Fruit fly (Drosophila melanogaster) whole organism, embryonic: ENCODE data around the gene CG31100.

Source experiments
- Ada2b ChIP-seq: fragments of 200-800 bp; sonication (Bioruptor generic); IDR thresholded peaks from 2 replicates; pipeline ENCODE4 v1.3.6; 2022; ENCODE audit warnings: missing biosample characterization, missing genetic modification characterization
- Antp ChIP-seq: fragments of 200-800 bp; sonication (Bioruptor generic); optimal IDR thresholded peaks from 3 replicates; lab custom pipeline; 2016; ENCODE audit warnings: missing biosample characterization, missing genetic modification characterization
- CG10147 ChIP-seq: fragments of 200-800 bp; sonication (Bioruptor generic); optimal IDR thresholded peaks from 2 replicates; lab custom pipeline; 2019; ENCODE audit warnings: missing biosample characterization, mild to moderate bottlenecking, missing genetic modification characterization, moderate library complexity
- CG10209 ChIP-seq: fragments of 200-800 bp; sonication (Bioruptor generic); optimal IDR thresholded peaks from 3 replicates; lab custom pipeline; 2017; ENCODE audit warnings: missing biosample characterization, mild to moderate bottlenecking, missing genetic modification characterization, missing genetic modification reagents
- CG10462 ChIP-seq: fragments of 200-800 bp; sonication (Bioruptor generic); optimal IDR thresholded peaks from 2 replicates; lab custom pipeline; 2016; ENCODE audit warnings: missing biosample characterization, missing genetic modification characterization
- CG10543 ChIP-seq: fragments of 200-800 bp; sonication (Bioruptor generic); optimal IDR thresholded peaks from 3 replicates; lab custom pipeline; 2017; ENCODE audit warnings: missing biosample characterization, mild to moderate bottlenecking, missing genetic modification characterization, moderate library complexity
- CG12219 ChIP-seq: fragments of 200-800 bp; sonication (Bioruptor generic); optimal IDR thresholded peaks from 3 replicates; lab custom pipeline; 2018; ENCODE audit warnings: missing biosample characterization, mild to moderate bottlenecking, missing genetic modification characterization
- CG14710 ChIP-seq: fragments of 200-800 bp; sonication (Bioruptor generic); optimal IDR thresholded peaks from 3 replicates; lab custom pipeline; 2019; ENCODE audit warnings: missing biosample characterization, mild to moderate bottlenecking, missing genetic modification characterization, moderate library complexity
- CG15011 ChIP-seq: fragments of 200-800 bp; sonication (Bioruptor generic); optimal IDR thresholded peaks from 3 replicates; lab custom pipeline; 2018; ENCODE audit warnings: missing biosample characterization, mild to moderate bottlenecking, missing genetic modification characterization
- CG1603 ChIP-seq: fragments of 200-800 bp; sonication (Bioruptor generic); optimal IDR thresholded peaks from 2 replicates; lab custom pipeline; 2019; ENCODE audit warnings: missing biosample characterization, mild to moderate bottlenecking, missing genetic modification characterization, moderate library complexity
- CG4617 ChIP-seq: fragments of 200-800 bp; sonication (Bioruptor generic); optimal IDR thresholded peaks from 3 replicates; lab custom pipeline; 2016; ENCODE audit warnings: missing biosample characterization, missing genetic modification characterization, borderline replicate concordance
- CG4854 ChIP-seq: fragments of 200-800 bp; sonication (Bioruptor generic); optimal IDR thresholded peaks from 2 replicates; lab custom pipeline; 2016; ENCODE audit warnings: missing biosample characterization, missing genetic modification characterization, inconsistent platforms
- CG5953 ChIP-seq: fragments of 200-800 bp; sonication (Bioruptor generic); IDR thresholded peaks from 2 replicates; pipeline ENCODE4 v1.3.6; 2022; ENCODE audit warnings: missing biosample characterization, missing genetic modification characterization
- CG6813 ChIP-seq: fragments of 200-800 bp; sonication (Bioruptor generic); optimal IDR thresholded peaks from 2 replicates; lab custom pipeline; 2017; ENCODE audit warnings: missing biosample characterization, missing genetic modification characterization, mild to moderate bottlenecking, moderate library complexity, missing genetic modification reagents
- Dip2 ChIP-seq: fragments of 200-800 bp; sonication (Bioruptor generic); IDR thresholded peaks from 2 replicates; pipeline ENCODE4 v1.3.6; 2022; ENCODE audit warnings: missing biosample characterization, missing genetic modification characterization
- E2f2 ChIP-seq: fragments of 200-800 bp; sonication (Bioruptor generic); IDR thresholded peaks from 2 replicates; pipeline ENCODE4 v1.3.6; 2022; ENCODE audit warnings: missing biosample characterization, missing genetic modification characterization
- Fer3 ChIP-seq: fragments of 200-800 bp; sonication (Bioruptor generic); optimal IDR thresholded peaks from 2 replicates; lab custom pipeline; 2018; ENCODE audit warnings: missing biosample characterization, mild to moderate bottlenecking, missing genetic modification characterization, moderate library complexity
- H15 ChIP-seq: fragments of 200-800 bp; sonication (Bioruptor generic); IDR thresholded peaks from 3 replicates; pipeline ENCODE4 v1.3.6; 2022; ENCODE audit warnings: missing biosample characterization, missing genetic modification characterization
- Hr78 ChIP-seq, 2 experiments: fragments of 200-800 bp in 1 of 2; fragments of >200 bp in 1 of 2; sonication (Bioruptor generic) in 1 of 2; optimal IDR thresholded peaks; 2 replicates each; lab custom pipeline; 2017 to 2019; ENCODE audit warnings: missing biosample characterization in 2 of 2, missing genetic modification characterization in 2 of 2, mild to moderate bottlenecking in 1 of 2, moderate library complexity in 1 of 2
- Hsf ChIP-seq: fragments of 200-800 bp; sonication (Bioruptor generic); optimal IDR thresholded peaks from 3 replicates; lab custom pipeline; 2016; ENCODE audit warnings: missing biosample characterization, missing genetic modification characterization
- Myb ChIP-seq: fragments of 200-800 bp; sonication (Bioruptor generic); optimal IDR thresholded peaks from 2 replicates; lab custom pipeline; 2016; ENCODE audit warnings: missing biosample characterization, missing genetic modification characterization
- Rx ChIP-seq: fragments of 200-800 bp; sonication (Bioruptor generic); IDR thresholded peaks from 2 replicates; pipeline ENCODE4 v1.3.6; 2022; ENCODE audit warnings: missing biosample characterization, missing genetic modification characterization
- Side ChIP-seq: fragments of 200-800 bp; sonication (Bioruptor generic); optimal IDR thresholded peaks from 2 replicates; lab custom pipeline; 2016; ENCODE audit warnings: missing biosample characterization, missing genetic modification characterization
- Stat92E ChIP-seq, 3 experiments: fragments of >200 bp in 2 of 3; fragments of 200-800 bp in 1 of 3; sonication (Bioruptor generic) in 1 of 3; optimal IDR thresholded peaks; 2 replicates each; lab custom pipeline; 2017 to 2019; ENCODE audit warnings: missing biosample characterization in 3 of 3, missing genetic modification characterization in 3 of 3, mild to moderate bottlenecking in 1 of 3, moderate library complexity in 1 of 3
- Usf ChIP-seq: fragments of 200-800 bp; sonication (Bioruptor generic); optimal IDR thresholded peaks from 2 replicates; lab custom pipeline; 2017; ENCODE audit warnings: missing genotype, missing biosample characterization, missing genetic modification characterization
- ab ChIP-seq: fragments of 200-800 bp; sonication (Bioruptor generic); optimal IDR thresholded peaks from 2 replicates; lab custom pipeline; 2016; ENCODE audit warnings: missing biosample characterization, missing genetic modification characterization
- abd-A ChIP-seq: fragments of 200-800 bp; sonication (Bioruptor generic); optimal IDR thresholded peaks from 3 replicates; lab custom pipeline; 2019; ENCODE audit warnings: missing biosample characterization, mild to moderate bottlenecking, missing genetic modification characterization, moderate library complexity
- ara ChIP-seq: fragments of 200-800 bp; sonication (Bioruptor generic); IDR thresholded peaks from 2 replicates; pipeline ENCODE4 v1.3.6; 2022; ENCODE audit warnings: missing biosample characterization, missing genetic modification characterization
- bbx ChIP-seq: fragments of 200-800 bp; sonication (Bioruptor generic); IDR thresholded peaks from 2 replicates; pipeline ENCODE4 v1.3.6; 2022; ENCODE audit warnings: missing biosample characterization, missing genetic modification characterization; ENCODE audit not compliant: partially characterized antibody
- bowl ChIP-seq: fragments of 200-800 bp; sonication (Bioruptor generic); IDR thresholded peaks from 2 replicates; pipeline ENCODE4 v1.3.6; 2022; ENCODE audit warnings: missing biosample characterization, missing genetic modification characterization
- cg ChIP-seq: fragments of 200-800 bp; sonication (Bioruptor generic); optimal IDR thresholded peaks from 3 replicates; lab custom pipeline; 2019; ENCODE audit warnings: missing biosample characterization, mild to moderate bottlenecking, missing genetic modification characterization, moderate library complexity
- crp ChIP-seq, 2 experiments: fragments of 200-800 bp; sonication (Bioruptor generic); optimal IDR thresholded peaks; 2 replicates in 1 of 2; 3 replicates in 1 of 2; lab custom pipeline; 2017; ENCODE audit warnings: missing biosample characterization in 2 of 2, missing genetic modification characterization in 2 of 2, mild to moderate bottlenecking in 1 of 2, moderate library complexity in 1 of 2
- ems ChIP-seq: fragments of 200-800 bp; sonication (Bioruptor generic); optimal IDR thresholded peaks from 3 replicates; lab custom pipeline; 2016; ENCODE audit warnings: missing biosample characterization, missing genetic modification characterization
- eyg ChIP-seq: fragments of 200-800 bp; sonication (Bioruptor generic); optimal IDR thresholded peaks from 3 replicates; lab custom pipeline; 2016; ENCODE audit warnings: missing biosample characterization, missing genetic modification characterization
- gcm2 ChIP-seq: fragments of 200-800 bp; sonication (Bioruptor generic); optimal IDR thresholded peaks from 2 replicates; lab custom pipeline; 2016; ENCODE audit warnings: missing biosample characterization, missing genetic modification characterization
- gfzf ChIP-seq: fragments of 200-800 bp; sonication (Bioruptor generic); optimal IDR thresholded peaks from 2 replicates; lab custom pipeline; 2016; ENCODE audit warnings: missing biosample characterization, mild to moderate bottlenecking, missing genetic modification characterization, moderate library complexity
- gt ChIP-seq: fragments of 200-800 bp; sonication (Bioruptor generic); IDR thresholded peaks from 2 replicates; pipeline ENCODE4 v1.3.6; 2022; ENCODE audit warnings: missing biosample characterization, missing genetic modification characterization
- insv ChIP-seq, 2 experiments: fragments of 200-800 bp; sonication (Bioruptor generic); optimal IDR thresholded peaks; 3 replicates each; lab custom pipeline; 2016 to 2018; ENCODE audit warnings: missing biosample characterization in 2 of 2, missing genetic modification characterization in 2 of 2
- mld ChIP-seq: fragments of 200-800 bp; sonication (Bioruptor generic); IDR thresholded peaks from 3 replicates; pipeline ENCODE4 v1.3.6; 2022; ENCODE audit warnings: missing biosample characterization, missing genetic modification characterization; ENCODE audit not compliant: partially characterized antibody
- nau ChIP-seq: fragments of 200-800 bp; sonication (Bioruptor generic); optimal IDR thresholded peaks from 3 replicates; lab custom pipeline; 2017; ENCODE audit warnings: missing biosample characterization, mild to moderate bottlenecking, missing genetic modification characterization, missing genetic modification reagents
- oc ChIP-seq: fragments of 200-800 bp; sonication (Bioruptor generic); optimal IDR thresholded peaks from 2 replicates; lab custom pipeline; 2018; ENCODE audit warnings: missing biosample characterization, mild to moderate bottlenecking, missing genetic modification characterization, moderate library complexity
- pho ChIP-seq: fragments of 200-800 bp; sonication (Bioruptor generic); optimal IDR thresholded peaks from 2 replicates; lab custom pipeline; 2016; ENCODE audit warnings: missing biosample characterization, missing genetic modification characterization
- phol ChIP-seq: fragments of 200-800 bp; sonication (Bioruptor generic); optimal IDR thresholded peaks from 3 replicates; lab custom pipeline; 2018; ENCODE audit warnings: missing biosample characterization, mild to moderate bottlenecking, missing genetic modification characterization, moderate library complexity
- pnt ChIP-seq: fragments of 200-800 bp; sonication (Bioruptor generic); optimal IDR thresholded peaks from 3 replicates; lab custom pipeline; 2016; ENCODE audit warnings: missing biosample characterization, missing genetic modification characterization
- repo ChIP-seq: fragments of 200-800 bp; sonication (Bioruptor generic); optimal IDR thresholded peaks from 2 replicates; lab custom pipeline; 2016; ENCODE audit warnings: missing biosample characterization, missing genetic modification characterization
- rib ChIP-seq: fragments of 200-800 bp; sonication (Bioruptor generic); IDR thresholded peaks from 2 replicates; pipeline ENCODE4 v1.3.6; 2022; ENCODE audit warnings: missing biosample characterization, missing genetic modification characterization
- sim ChIP-seq: fragments of 200-800 bp; sonication (Bioruptor generic); IDR thresholded peaks from 2 replicates; pipeline ENCODE4 v1.3.6; 2022; ENCODE audit warnings: missing biosample characterization, missing genetic modification characterization
- tin ChIP-seq: fragments of 200-800 bp; sonication (Bioruptor generic); optimal IDR thresholded peaks from 3 replicates; lab custom pipeline; 2016; ENCODE audit warnings: missing biosample characterization, missing genetic modification characterization
- wdn ChIP-seq: fragments of 200-800 bp; sonication (Bioruptor generic); IDR thresholded peaks from 2 replicates; pipeline ENCODE4 v1.3.6; 2022; ENCODE audit warnings: missing biosample characterization, missing genetic modification characterization

Gene CG31100

DNA sequence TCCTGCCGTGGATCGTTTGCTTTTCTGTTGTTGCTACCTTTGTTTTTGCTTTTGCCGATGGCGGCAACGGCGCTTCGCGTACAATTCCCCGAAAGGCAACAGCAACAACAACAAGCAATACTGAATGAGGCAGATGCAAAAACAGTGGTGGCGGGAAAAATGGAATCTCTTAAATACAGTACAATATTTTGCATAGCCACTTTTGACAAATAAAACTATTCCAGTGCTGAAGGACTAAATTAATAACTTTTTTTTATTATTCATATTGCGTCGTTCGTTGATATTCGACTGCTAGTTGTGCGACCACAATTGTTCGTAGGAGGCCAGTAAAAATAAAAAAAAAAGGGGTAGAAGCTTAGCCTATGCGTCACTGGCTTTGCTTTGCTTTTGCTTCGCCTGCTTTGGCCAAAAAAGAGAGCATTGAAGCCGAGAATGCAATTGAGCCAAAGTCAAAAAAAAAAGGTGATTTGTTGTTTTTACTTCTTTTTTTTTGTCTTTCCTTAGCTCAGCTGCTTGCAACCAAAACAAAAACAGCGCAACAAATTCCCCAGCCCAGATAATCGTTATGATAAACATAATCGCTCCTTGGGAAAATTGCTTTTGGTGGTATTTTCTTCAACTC lies 28.5 kb upstream of the CG31100 start (continued):
- no peak for TF ChIP-seq gfzf
- TF ChIP-seq CG5953 (GFP tag; lab: Robert Waterston, UW) = peak; percentile 93
- TF ChIP-seq Fer3 (tag; lab: Kevin White, UChicago) = peak; percentile 90
- TF ChIP-seq CG1603 (tag; lab: Kevin White, UChicago) = peak; percentile 83
- TF ChIP-seq sim = no peak
- peak; percentile 85 for TF ChIP-seq gcm2 (GFP tag; lab: Kevin White, UChicago)
- peak; percentile 83 for TF ChIP-seq phol
- TF ChIP-seq ara = peak; percentile 88
- TF ChIP-seq pnt (GFP tag; lab: Kevin White, UChicago) = peak; percentile 80
- TF ChIP-seq CG14710 (tag; lab: Kevin White, UChicago) = peak; percentile 70
- TF ChIP-seq CG10543 (GFP tag; lab: Kevin White, UChicago) = no peak
- TF ChIP-seq Myb (GFP tag; lab: Kevin White, UChicago) = peak; percentile 61
- TF ChIP-seq E2f2 (GFP tag; lab: Robert Waterston, UW) = peak; percentile 71
- TF ChIP-seq nau (GFP tag; lab: Kevin White, UChicago) = peak; percentile 80
- TF ChIP-seq CG10462 (GFP tag; lab: Kevin White, UChicago) = peak; percentile 63
- peak; percentile 62 for TF ChIP-seq CG4617 (GFP tag; lab: Kevin White, UChicago)
- peak; percentile 77 for TF ChIP-seq gt (GFP tag; lab: Robert Waterston, UW)
- peak; percentile 79 for TF ChIP-seq Antp
- peak; percentile 38; the same call in 1 of the 2 replicates for TF ChIP-seq Dip2
- peak; percentile 90 for TF ChIP-seq Hsf (GFP tag; lab: Kevin White, UChicago)
- peak; percentile 88 for TF ChIP-seq Rx (GFP tag; lab: Robert Waterston, UW)
- peak; percentile 86 for TF ChIP-seq CG12219 (GFP tag; lab: Kevin White, UChicago)
- no peak for TF ChIP-seq ab (GFP tag; lab: Kevin White, UChicago)
- peak in 1 of 3 experiments; percentile 95 for TF ChIP-seq Stat92E (GFP tag; optimal IDR thresholded peaks at IDR 0.05; lab: Kevin White, UChicago)
- TF ChIP-seq repo (GFP tag; lab: Kevin White, UChicago) = peak; percentile 68
- peak; percentile 74 for TF ChIP-seq eyg (GFP tag; lab: Kevin White, UChicago)
- peak; percentile 82 for TF ChIP-seq bowl
- no peak for TF ChIP-seq bbx (GFP tag; lab: Robert Waterston, UW)
- peak; percentile 92 for TF ChIP-seq H15 (GFP tag; lab: Robert Waterston, UW)
- TF ChIP-seq Hr78 (GFP tag; optimal IDR thresholded peaks at IDR 0.05; lab: Kevin White, UChicago) = peak in 1 of 2 experiments; percentile 46
- peak; percentile 13 to 41 for TF ChIP-seq crp (GFP tag; optimal IDR thresholded peaks at IDR 0.05; lab: Kevin White, UChicago)
- TF ChIP-seq tin (GFP tag; lab: Kevin White, UChicago) = peak; percentile 86
- TF ChIP-seq CG10209 (GFP tag; lab: Kevin White, UChicago) = peak; percentile 85
- TF ChIP-seq insv (GFP tag; optimal IDR thresholded peaks at IDR 0.05; lab: Kevin White, UChicago) = peak in 1 of 2 experiments; percentile 3
- peak; percentile 84; the same call in 1 of the 2 replicates for TF ChIP-seq wdn (GFP tag; lab: Robert Waterston, UW)
- TF ChIP-seq CG15011 (GFP tag; lab: Kevin White, UChicago) = peak; percentile 76
- no peak for TF ChIP-seq cg (GFP tag; lab: Kevin White, UChicago)
- peak; percentile 92 for TF ChIP-seq oc (tag; lab: Kevin White, UChicago)
- TF ChIP-seq abd-A = no peak
- TF ChIP-seq rib (GFP tag; lab: Robert Waterston, UW) = peak; percentile 50; the same call in 1 of the 2 replicates
- peak; percentile 85 for TF ChIP-seq ems (GFP tag; lab: Kevin White, UChicago)
- peak; percentile 85 for TF ChIP-seq Side
- TF ChIP-seq mld (GFP tag; lab: Robert Waterston, UW) = no peak
- TF ChIP-seq CG4854 (GFP tag; lab: Kevin White, UChicago) = peak; percentile 80
- TF ChIP-seq Ada2b (GFP tag; lab: Robert Waterston, UW) = peak; percentile 89
- TF ChIP-seq CG6813 (GFP tag; lab: Kevin White, UChicago) = peak; percentile 83
- peak; percentile 79 for TF ChIP-seq CG10147 (GFP tag; lab: Kevin White, UChicago)
- TF ChIP-seq pho (GFP tag; lab: Kevin White, UChicago) = peak; percentile 85
- TF ChIP-seq Usf = peak; percentile 64
